Worm (Caenorhabditis elegans) whole organism, midembryonic: Measurements from ENCODE around the gene Y48E1C.2.

ENCODE experiments used
- T22C8.4 ChIP-seq: fragments of 200-800 bp; sonication (Bioruptor generic); IDR thresholded peaks from 2 replicates; pipeline ENCODE4 v1.3.6; 2022; ENCODE audit warnings: missing genetic modification characterization, missing compliant biosample characterization
- cog-1 ChIP-seq: sonication (generic microtip); optimal IDR thresholded peaks from 2 replicates; lab custom pipeline; 2016; ENCODE audit warnings: missing genetic modification characterization, missing compliant biosample characterization
- flt-1 ChIP-seq: fragments of 200-800 bp; sonication (Bioruptor generic); IDR thresholded peaks from 2 replicates; pipeline ENCODE4 v1.3.6; 2022; ENCODE audit warnings: missing genetic modification characterization, missing compliant biosample characterization
- klf-2 ChIP-seq: fragments of 200-800 bp; sonication (Bioruptor generic); conservative IDR thresholded peaks from 2 replicates; pipeline ENCODE4 v1.3.6; 2022; ENCODE audit warnings: missing genetic modification reagents, missing genetic modification characterization, missing compliant biosample characterization
- med-1 ChIP-seq: sonication (generic microtip); optimal IDR thresholded peaks from 2 replicates; lab custom pipeline; 2017; ENCODE audit warnings: missing genetic modification characterization, mild to moderate bottlenecking, missing compliant biosample characterization, antibody characterized with exemption, missing genetic modification reagents; ENCODE audit not compliant: insufficient read depth
- ref-1 ChIP-seq: fragments of 200-800 bp; sonication (Bioruptor generic); conservative IDR thresholded peaks from 2 replicates; pipeline ENCODE4 v1.3.6; 2022; ENCODE audit warnings: missing genetic modification reagents, missing genetic modification characterization, missing compliant biosample characterization
- tab-1 ChIP-seq: fragments of 200-800 bp; sonication (Bioruptor generic); IDR thresholded peaks from 2 replicates; pipeline ENCODE4 v1.3.6; 2022; ENCODE audit warnings: missing genetic modification characterization, missing compliant biosample characterization
- ztf-23 ChIP-seq: fragments of 200-800 bp; sonication (Bioruptor generic); IDR thresholded peaks from 2 replicates; pipeline ENCODE4 v1.3.6; 2022; ENCODE audit warnings: missing genetic modification reagents, missing genetic modification characterization, missing compliant biosample characterization
- ztf-29 ChIP-seq: fragments of 200-800 bp; sonication (Bioruptor generic); IDR thresholded peaks from 2 replicates; pipeline ENCODE4 v1.3.6; 2022; ENCODE audit warnings: missing genetic modification reagents, missing genetic modification characterization, missing compliant biosample characterization

- peak; percentile 69; the same call in 1 of the 2 replicates for TF ChIP-seq flt-1 (GFP tag; lab: Robert Waterston, UW)
- TF ChIP-seq T22C8.4 (GFP tag; lab: Robert Waterston, UW) = no peak
- TF ChIP-seq ztf-29 = no peak
- no peak for TF ChIP-seq tab-1 (GFP tag; lab: Robert Waterston, UW)
- no peak for TF ChIP-seq ref-1 (GFP tag; lab: Robert Waterston, UW)
- TF ChIP-seq cog-1 (tag; lab: Kevin White, UChicago) = peak; percentile 70
- no peak for TF ChIP-seq ztf-23 (GFP tag; lab: Robert Waterston, UW)
- no peak for TF ChIP-seq klf-2 (GFP tag; lab: Robert Waterston, UW)
- TF ChIP-seq med-1 (GFP tag; lab: Kevin White, UChicago) = no peak
Observed at ce11 chrII:13461604-13462375, 37.4 kb downstream of the Y48E1C.2 start.
